Fruit fly (Drosophila melanogaster) whole organism, adult: ENCODE measurements around the gene CG3164.

ENCODE experiments used
- CG11617 ChIP-seq: fragments of 200-800 bp; sonication (Bioruptor generic); optimal IDR thresholded peaks from 2 replicates; lab custom pipeline; 2017; ENCODE audit warnings: mild to moderate bottlenecking, missing biosample characterization, missing genetic modification reagents, missing genetic modification characterization
- CG12768 ChIP-seq: fragments of 200-800 bp; sonication (Bioruptor generic); optimal IDR thresholded peaks from 2 replicates; lab custom pipeline; 2017; ENCODE audit warnings: missing biosample characterization, missing genetic modification characterization, mild to moderate bottlenecking, moderate library complexity, missing genetic modification reagents
- CG14711 ChIP-seq: fragments of 200-800 bp; sonication (Bioruptor generic); optimal IDR thresholded peaks from 2 replicates; lab custom pipeline; 2018; ENCODE audit warnings: missing biosample characterization, mild to moderate bottlenecking, missing genetic modification characterization, moderate library complexity
- CG1620 ChIP-seq: fragments of 200-800 bp; sonication (Bioruptor generic); optimal IDR thresholded peaks from 2 replicates; lab custom pipeline; 2016; ENCODE audit warnings: missing biosample characterization, missing genetic modification characterization
- CG33017 ChIP-seq: fragments of 200-800 bp; sonication (Bioruptor generic); optimal IDR thresholded peaks from 2 replicates; lab custom pipeline; 2018; ENCODE audit warnings: missing biosample characterization, mild to moderate bottlenecking, missing genetic modification characterization, moderate library complexity
- CG5204 ChIP-seq: fragments of 200-800 bp; sonication (Bioruptor generic); optimal IDR thresholded peaks from 2 replicates; lab custom pipeline; 2016; ENCODE audit warnings: missing biosample characterization, missing genetic modification characterization
- CG7045 ChIP-seq: fragments of 200-800 bp; sonication (Bioruptor generic); optimal IDR thresholded peaks from 2 replicates; lab custom pipeline; 2017; ENCODE audit warnings: missing biosample characterization, mild to moderate bottlenecking, missing genetic modification characterization
- CG7101 ChIP-seq: fragments of 200-800 bp; sonication (Bioruptor generic); optimal IDR thresholded peaks from 2 replicates; lab custom pipeline; 2018; ENCODE audit warnings: missing biosample characterization, mild to moderate bottlenecking, missing genetic modification characterization, moderate library complexity
- Clk ChIP-seq: fragments of 200-800 bp; sonication (Bioruptor generic); optimal IDR thresholded peaks from 2 replicates; lab custom pipeline; 2017; ENCODE audit warnings: missing biosample characterization, missing genetic modification characterization
- Crg-1 ChIP-seq: fragments of 200-800 bp; sonication (Bioruptor generic); optimal IDR thresholded peaks from 2 replicates; lab custom pipeline; 2016; ENCODE audit warnings: missing biosample characterization, missing genetic modification characterization
- Hr96 ChIP-seq: fragments of 200-800 bp; sonication (Bioruptor generic); optimal IDR thresholded peaks from 2 replicates; lab custom pipeline; 2016; ENCODE audit warnings: missing biosample characterization, missing genetic modification characterization
- Mnt ChIP-seq: fragments of 200-800 bp; sonication (Bioruptor generic); optimal IDR thresholded peaks from 2 replicates; lab custom pipeline; 2016; ENCODE audit warnings: missing biosample characterization, mild to moderate bottlenecking, missing genetic modification characterization
- bab1 ChIP-seq: fragments of 200-800 bp; sonication (Bioruptor generic); optimal IDR thresholded peaks from 3 replicates; lab custom pipeline; 2019; ENCODE audit warnings: missing biosample characterization, mild to moderate bottlenecking, missing genetic modification characterization, moderate library complexity
- cic ChIP-seq: fragments of 200-800 bp; sonication (Bioruptor generic); optimal IDR thresholded peaks from 2 replicates; lab custom pipeline; 2017; ENCODE audit warnings: missing biosample characterization, mild to moderate bottlenecking, missing genetic modification characterization, moderate library complexity
- cnc ChIP-seq, 2 experiments: fragments of >200 bp; optimal IDR thresholded peaks; 2 replicates each; lab custom pipeline; 2017
- kay ChIP-seq: fragments of 200-800 bp; sonication (Bioruptor generic); peaks from one replicate; lab custom pipeline; 2016; ENCODE audit warnings: missing biosample characterization, missing genetic modification characterization, borderline replicate concordance
- ovo ChIP-seq: fragments of 200-800 bp; sonication (Bioruptor generic); optimal IDR thresholded peaks from 2 replicates; lab custom pipeline; 2016; ENCODE audit warnings: missing biosample characterization, missing genetic modification characterization
- pad ChIP-seq: fragments of 200-800 bp; sonication (Bioruptor generic); optimal IDR thresholded peaks from 3 replicates; lab custom pipeline; 2017; ENCODE audit warnings: missing biosample characterization, missing genetic modification characterization, mild to moderate bottlenecking, moderate library complexity, missing genetic modification reagents
- tj ChIP-seq: fragments of 200-800 bp; sonication (Bioruptor generic); optimal IDR thresholded peaks from 3 replicates; lab custom pipeline; 2017; ENCODE audit warnings: missing biosample characterization, mild to moderate bottlenecking, missing genetic modification characterization, moderate library complexity
- toe ChIP-seq: fragments of 200-800 bp; sonication (Bioruptor generic); optimal IDR thresholded peaks from 2 replicates; lab custom pipeline; 2016; ENCODE audit warnings: missing biosample characterization, missing genetic modification characterization

CG3164 gene

DNA sequence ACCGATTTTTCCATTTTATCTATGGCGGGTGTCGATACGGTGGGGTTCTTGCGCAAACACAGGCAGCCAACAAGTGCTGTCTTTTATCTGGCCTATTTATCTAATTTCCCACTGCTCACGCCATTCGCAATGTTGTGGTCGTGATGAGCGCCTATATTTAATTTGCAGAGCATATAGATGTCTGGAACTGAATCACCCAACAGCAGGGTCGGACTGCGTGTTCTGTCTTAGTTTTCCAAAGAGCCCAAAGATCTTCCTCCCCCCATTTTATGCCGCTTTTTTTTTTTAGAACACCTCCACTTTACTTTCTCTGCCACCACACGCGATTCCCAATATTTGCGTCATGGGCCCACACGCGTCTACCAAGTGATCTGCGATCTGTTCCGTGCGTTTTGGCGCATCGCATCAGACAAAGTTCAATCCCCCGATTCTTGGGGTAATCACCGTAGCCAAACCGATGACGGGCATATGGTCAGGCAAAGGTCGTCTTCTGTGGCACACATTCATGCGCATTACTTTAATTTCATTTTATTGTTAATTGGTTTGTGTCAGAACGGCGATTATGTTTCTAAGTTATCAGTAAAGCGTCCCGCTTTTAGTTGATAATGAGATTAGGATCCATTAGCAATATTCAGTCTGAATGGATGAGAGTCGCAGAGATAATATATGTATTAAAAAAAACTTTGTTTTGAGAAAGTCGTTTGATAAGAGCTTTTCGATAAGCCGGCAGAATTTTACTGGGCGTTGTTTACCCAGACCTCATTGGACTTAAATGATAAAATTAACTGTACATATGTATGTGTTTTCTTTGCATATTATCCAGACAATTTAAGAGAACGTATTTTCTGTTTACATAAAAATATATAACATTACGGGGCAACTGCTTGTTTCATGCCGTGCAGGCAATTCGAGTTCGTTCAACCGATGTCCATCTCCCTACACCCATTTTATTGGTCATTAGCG lies 6.4 kb upstream of the CG3164 start:
- peak; percentile 84 for TF ChIP-seq kay (GFP tag; lab: Kevin White, UChicago)
- TF ChIP-seq toe = no peak
- peak; percentile 11 for TF ChIP-seq CG12768 (GFP tag; lab: Kevin White, UChicago)
- TF ChIP-seq cic (GFP tag; lab: Kevin White, UChicago) = peak; percentile 53

- no peak for TF ChIP-seq Hr96 (GFP tag; lab: Kevin White, UChicago)
- no peak for TF ChIP-seq cic (GFP tag; lab: Kevin White, UChicago)
- TF ChIP-seq cnc (optimal IDR thresholded peaks at IDR 0.05; lab: Kevin White, UChicago) = no peak
- TF ChIP-seq Clk = no peak
- no peak for TF ChIP-seq tj (GFP tag; lab: Kevin White, UChicago)
- no peak for TF ChIP-seq toe
- no peak for TF ChIP-seq CG1620 (GFP tag; lab: Kevin White, UChicago)
- no peak for TF ChIP-seq CG5204 (GFP tag; lab: Kevin White, UChicago)
- no peak for TF ChIP-seq Mnt
These were observed 5.5 kb upstream of the CG3164 start for dm6 chr2L:136131-136426.

dm6 chr2L:135383-136130 lies 5.0 kb upstream of the CG3164 start:
- no peak for TF ChIP-seq pad (GFP tag; lab: Kevin White, UChicago)
- TF ChIP-seq cnc (optimal IDR thresholded peaks at IDR 0.05; lab: Kevin White, UChicago) = no peak
- TF ChIP-seq kay (GFP tag; lab: Kevin White, UChicago) = peak; percentile 30
- no peak for TF ChIP-seq CG11617 (GFP tag; lab: Kevin White, UChicago)

- peak; percentile 21 for TF ChIP-seq Mnt
- TF ChIP-seq CG33017 = no peak
- peak; percentile 5 for TF ChIP-seq toe
- TF ChIP-seq CG5204 (GFP tag; lab: Kevin White, UChicago) = no peak
- TF ChIP-seq CG1620 (GFP tag; lab: Kevin White, UChicago) = peak; percentile 16
- TF ChIP-seq kay (GFP tag; lab: Kevin White, UChicago) = peak; percentile 94
- no peak for TF ChIP-seq CG14711 (tag; lab: Kevin White, UChicago)
- peak; percentile 21 for TF ChIP-seq CG11617 (GFP tag; lab: Kevin White, UChicago)
- TF ChIP-seq CG7045 (GFP tag; lab: Kevin White, UChicago) = no peak
- peak; percentile 13 for TF ChIP-seq CG12768 (GFP tag; lab: Kevin White, UChicago)
- TF ChIP-seq CG7101 (tag; lab: Kevin White, UChicago) = peak; percentile 18
- TF ChIP-seq Crg-1 = peak; percentile 29
- peak; percentile 31 for TF ChIP-seq cic (GFP tag; lab: Kevin White, UChicago)
These were observed 4.2 kb upstream of the CG3164 start for dm6 chr2L:134563-135382.

DNA sequence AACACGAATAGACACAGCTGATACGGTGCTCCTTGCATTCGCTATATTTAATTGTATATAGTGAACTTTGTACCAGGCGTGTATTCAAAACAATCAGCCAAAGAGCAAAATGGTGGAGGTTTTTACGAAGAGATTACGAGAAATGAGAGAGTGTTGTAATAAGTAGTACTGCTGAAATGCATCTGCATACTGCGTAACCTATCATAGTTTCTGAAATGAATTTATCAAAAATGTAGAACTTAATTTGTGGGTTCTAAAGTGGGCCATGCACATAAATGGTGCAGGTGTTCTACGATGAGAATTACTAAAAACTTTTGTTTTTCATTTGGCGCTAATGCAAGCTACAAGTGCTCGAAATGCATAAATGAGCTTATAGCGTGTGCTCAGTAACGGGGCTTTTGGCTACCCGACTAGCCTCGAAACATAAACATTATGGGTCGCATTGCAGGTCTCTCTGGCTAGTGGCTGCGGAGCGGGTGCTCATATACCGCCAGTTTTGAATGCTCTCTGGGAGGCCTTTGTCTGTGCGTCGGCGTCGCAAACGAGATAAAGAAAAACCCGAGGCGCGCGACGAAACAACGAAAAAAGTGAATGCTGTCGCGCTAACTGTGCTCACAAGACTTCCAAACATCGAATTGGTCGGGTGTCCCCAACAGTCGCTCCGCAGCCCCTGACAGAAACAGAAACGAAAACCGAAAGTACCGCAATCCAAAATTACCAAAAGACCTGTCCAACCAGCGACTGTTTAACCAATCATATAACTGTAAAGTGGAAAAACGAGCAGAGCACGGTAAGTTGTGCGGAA lies 1.1 kb upstream of the CG3164 start, which contains the start of gene Gs1:
Gs1 (plus strand) TSS at position 612 of the 805 bp plus-strand sequence.
- TF ChIP-seq kay (GFP tag; lab: Kevin White, UChicago) = peak; percentile 86
- TF ChIP-seq cic (GFP tag; lab: Kevin White, UChicago) = peak; percentile 68
- peak; percentile 19 for TF ChIP-seq CG7101 (tag; lab: Kevin White, UChicago)
- peak; percentile 68 for TF ChIP-seq CG12768 (GFP tag; lab: Kevin White, UChicago)
- peak; percentile 10 for TF ChIP-seq Hr96 (GFP tag; lab: Kevin White, UChicago)
- no peak for TF ChIP-seq Clk
- peak; percentile 12 for TF ChIP-seq CG7045 (GFP tag; lab: Kevin White, UChicago)
- TF ChIP-seq cnc (optimal IDR thresholded peaks at IDR 0.05; lab: Kevin White, UChicago) = no peak
- no peak for TF ChIP-seq CG33017
- TF ChIP-seq tj (GFP tag; lab: Kevin White, UChicago) = peak; percentile 26
- peak; percentile 37 for TF ChIP-seq CG1620 (GFP tag; lab: Kevin White, UChicago)
- TF ChIP-seq ovo (GFP tag; lab: Kevin White, UChicago) = peak; percentile 86
- no peak for TF ChIP-seq CG5204 (GFP tag; lab: Kevin White, UChicago)
- TF ChIP-seq toe = peak; percentile 43
- TF ChIP-seq CG14711 (tag; lab: Kevin White, UChicago) = peak; percentile 29
- peak; percentile 95 for TF ChIP-seq pad (GFP tag; lab: Kevin White, UChicago)
- TF ChIP-seq bab1 (GFP tag; lab: Kevin White, UChicago) = peak; percentile 64
- peak; percentile 21 for TF ChIP-seq Mnt
- no peak for TF ChIP-seq Crg-1
- peak; percentile 8 for TF ChIP-seq CG11617 (GFP tag; lab: Kevin White, UChicago)
